Worm (Caenorhabditis elegans): ENCODE measurements around the gene paic-1.

DNA sequence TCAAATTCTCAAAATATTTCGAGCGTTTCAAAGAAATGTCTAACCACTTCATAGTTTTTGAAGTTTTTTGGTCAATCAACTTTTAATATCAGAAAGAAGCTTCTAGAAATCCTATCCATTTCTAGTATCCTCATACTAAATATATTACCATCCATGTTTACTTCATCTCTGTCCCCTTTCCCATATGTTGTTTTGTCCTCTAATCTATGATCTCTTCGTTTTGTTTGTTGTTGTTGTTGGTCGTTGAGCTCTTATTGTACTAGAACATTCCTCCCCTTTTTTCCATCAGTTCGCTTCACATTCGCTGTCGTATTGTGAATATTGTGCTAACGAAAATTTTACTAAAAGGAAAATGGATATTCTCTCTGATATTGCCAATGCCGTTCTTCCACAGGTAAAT is 45.0 kb upstream of the paic-1 start, which contains the start of gene sod-5:
- TF ChIP-seq him-1 (tag; optimal IDR thresholded peaks at IDR 0.05): no peak
- no peak for TF ChIP-seq W03F9.2 (tag; optimal IDR thresholded peaks at IDR 0.05)
